Fruit fly (Drosophila melanogaster): ENCODE data around the gene TfIIA-L.
A peak's percentile ranks its signal among the peaks of the same experiment; 100 is the strongest.

The TfIIA-L gene

DNA sequence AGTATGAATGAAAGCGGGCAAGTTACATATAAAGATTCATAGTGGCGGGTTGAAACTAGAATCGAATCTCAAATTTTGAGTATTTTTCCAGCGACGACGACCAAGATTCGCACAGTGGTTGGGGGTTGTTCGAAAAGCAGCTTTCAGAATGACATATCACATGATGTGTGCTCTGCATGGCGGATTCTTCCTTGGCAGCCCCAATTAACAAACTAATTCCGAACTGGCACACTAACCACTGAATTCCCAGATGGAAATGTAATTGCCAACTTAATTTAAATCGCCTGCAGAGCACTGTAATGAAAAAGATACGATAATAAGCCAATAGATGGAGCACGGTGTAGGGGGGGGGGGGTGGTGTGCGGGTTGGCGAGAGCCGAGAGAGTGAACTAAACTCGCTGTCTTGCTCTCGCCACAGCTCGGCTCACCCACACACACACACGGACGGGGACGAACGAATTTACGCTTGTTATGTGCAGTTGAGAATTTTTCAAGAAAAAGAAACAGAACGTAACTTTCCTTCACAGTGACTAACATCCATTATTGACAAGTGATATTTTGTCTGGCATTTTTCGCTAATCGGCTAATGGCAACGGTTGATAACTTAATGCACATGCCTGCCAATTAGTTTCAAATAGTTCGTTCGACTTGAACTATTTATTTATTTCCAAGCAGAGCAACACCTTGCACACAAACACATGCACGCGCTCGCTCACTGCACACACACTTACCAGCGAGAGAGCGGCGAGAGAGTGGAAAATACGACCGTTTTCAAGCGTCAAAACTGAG lies 30.3 kb downstream of the TfIIA-L start (continued):
- TF ChIP-seq gce (GFP tag; IDR thresholded peaks at IDR 0.05), result peak; percentile 96
- TF ChIP-seq gsb-n (tag; optimal IDR thresholded peaks at IDR 0.05), result peak; percentile 92
- peak; percentile 72 for TF ChIP-seq CG14710 (tag; optimal IDR thresholded peaks at IDR 0.05)
- peak; percentile 93 for TF ChIP-seq CG9215 (GFP tag; IDR thresholded peaks at IDR 0.05)
- peak; percentile 96 for TF ChIP-seq rib (GFP tag; IDR thresholded peaks at IDR 0.05)
- no peak for TF ChIP-seq zf30C (GFP tag; optimal IDR thresholded peaks at IDR 0.05)
- peak; percentile 93 for TF ChIP-seq Atf3 (GFP tag; optimal IDR thresholded peaks at IDR 0.05)
- TF ChIP-seq Chrac-16 (GFP tag; optimal IDR thresholded peaks at IDR 0.05), result peak; percentile 95
- TF ChIP-seq Camta (GFP tag; optimal IDR thresholded peaks at IDR 0.05), result peak; percentile 87
- peak; percentile 80 for TF ChIP-seq tup (GFP tag; optimal IDR thresholded peaks at IDR 0.05)
- peak; percentile 97 for TF ChIP-seq lmd (GFP tag; IDR thresholded peaks at IDR 0.05)
- TF ChIP-seq ranshi (GFP tag; IDR thresholded peaks at IDR 0.05), result peak; percentile 98
- TF ChIP-seq CG3838 (GFP tag; optimal IDR thresholded peaks at IDR 0.05), result peak; percentile 86
- TF ChIP-seq en (GFP tag; optimal IDR thresholded peaks at IDR 0.05), result peak; percentile 82
- TF ChIP-seq CG17912 (GFP tag; optimal IDR thresholded peaks at IDR 0.05), result peak; percentile 30
- TF ChIP-seq CG2120 (GFP tag; optimal IDR thresholded peaks at IDR 0.05), result peak; percentile 98
- TF ChIP-seq klu (GFP tag; IDR thresholded peaks at IDR 0.05), result peak; percentile 86
- TF ChIP-seq sisA (GFP tag; IDR thresholded peaks at IDR 0.05), result peak; percentile 97
- TF ChIP-seq Lim3 (GFP tag; IDR thresholded peaks at IDR 0.05), result peak; percentile 86
- TF ChIP-seq pho (GFP tag; optimal IDR thresholded peaks at IDR 0.05), result peak; percentile 94
- TF ChIP-seq CG7786 (GFP tag; optimal IDR thresholded peaks at IDR 0.05), result peak; percentile 98
- peak; percentile 88 for TF ChIP-seq maf-S (GFP tag; optimal IDR thresholded peaks at IDR 0.05)
- 0 out of 2 replicates have a peak, but pooled peaks have one; percentile 32 for TF ChIP-seq Dref (GFP tag; IDR thresholded peaks at IDR 0.05)
- TF ChIP-seq Hr78 (GFP tag; optimal IDR thresholded peaks at IDR 0.05), result peak in 1 of 2 experiments; percentile 70
- peak; percentile 92 for TF ChIP-seq CG8765 (GFP tag; IDR thresholded peaks at IDR 0.05)
- peak; percentile 95 for TF ChIP-seq CG9727 (GFP tag; optimal IDR thresholded peaks at IDR 0.05)
- peak; percentile 95 for TF ChIP-seq CG14667 (GFP tag; IDR thresholded peaks at IDR 0.05)
- peak; percentile 90 for TF ChIP-seq CG7357 (GFP tag; IDR thresholded peaks at IDR 0.05)
- TF ChIP-seq CG9876 (GFP tag; optimal IDR thresholded peaks at IDR 0.05), result peak; percentile 90
- TF ChIP-seq cwo (GFP tag; optimal IDR thresholded peaks at IDR 0.05), result peak; percentile 95
- TF ChIP-seq CHES-1-like (GFP tag; optimal IDR thresholded peaks at IDR 0.05), result peak; percentile 95
- peak; percentile 97 for TF ChIP-seq wdn (GFP tag; IDR thresholded peaks at IDR 0.05)
- peak; percentile 97 for TF ChIP-seq org-1 (GFP tag; optimal IDR thresholded peaks at IDR 0.05)
- no peak for TF ChIP-seq Tbp (GFP tag; optimal IDR thresholded peaks at IDR 0.05)
- peak; percentile 83 for TF ChIP-seq CG17186 (GFP tag; optimal IDR thresholded peaks at IDR 0.05)
- TF ChIP-seq Med (GFP tag), result peak; percentile 100
- peak; percentile 83 for TF ChIP-seq CG3163 (GFP tag; optimal IDR thresholded peaks at IDR 0.05)
- TF ChIP-seq tap (tag; optimal IDR thresholded peaks at IDR 0.05), result peak; percentile 86
- TF ChIP-seq az2 (GFP tag; optimal IDR thresholded peaks at IDR 0.05), result peak; percentile 94
- peak; percentile 84 for TF ChIP-seq E2f2 (GFP tag; IDR thresholded peaks at IDR 0.05)
- peak; percentile 92 for TF ChIP-seq NC2β (GFP tag; optimal IDR thresholded peaks at IDR 0.05)
- TF ChIP-seq onecut (GFP tag; IDR thresholded peaks at IDR 0.05), result peak; percentile 93
- peak; percentile 92 for TF ChIP-seq CG11398 (GFP tag; optimal IDR thresholded peaks at IDR 0.05)
- peak; percentile 95 for TF ChIP-seq otp (GFP tag; IDR thresholded peaks at IDR 0.05)
- peak; percentile 98 for TF ChIP-seq Ada2b (GFP tag; IDR thresholded peaks at IDR 0.05)
- TF ChIP-seq disco-r (GFP tag; optimal IDR thresholded peaks at IDR 0.05), result peak; percentile 89
- TF ChIP-seq CG11093 (GFP tag; IDR thresholded peaks at IDR 0.05), result peak; percentile 95
- TF ChIP-seq ken (GFP tag; IDR thresholded peaks at IDR 0.05), result peak; percentile 97
- peak; percentile 78 for TF ChIP-seq CG17802 (tag; optimal IDR thresholded peaks at IDR 0.05)
- TF ChIP-seq ab (GFP tag; optimal IDR thresholded peaks at IDR 0.05), result peak; percentile 65
- TF ChIP-seq Hmx (GFP tag; optimal IDR thresholded peaks at IDR 0.05), result peak; percentile 62

All from whole organism, embryonic.